Fruit fly (Drosophila melanogaster): ENCODE data around the gene Arp3.

Gene Arp3

DNA sequence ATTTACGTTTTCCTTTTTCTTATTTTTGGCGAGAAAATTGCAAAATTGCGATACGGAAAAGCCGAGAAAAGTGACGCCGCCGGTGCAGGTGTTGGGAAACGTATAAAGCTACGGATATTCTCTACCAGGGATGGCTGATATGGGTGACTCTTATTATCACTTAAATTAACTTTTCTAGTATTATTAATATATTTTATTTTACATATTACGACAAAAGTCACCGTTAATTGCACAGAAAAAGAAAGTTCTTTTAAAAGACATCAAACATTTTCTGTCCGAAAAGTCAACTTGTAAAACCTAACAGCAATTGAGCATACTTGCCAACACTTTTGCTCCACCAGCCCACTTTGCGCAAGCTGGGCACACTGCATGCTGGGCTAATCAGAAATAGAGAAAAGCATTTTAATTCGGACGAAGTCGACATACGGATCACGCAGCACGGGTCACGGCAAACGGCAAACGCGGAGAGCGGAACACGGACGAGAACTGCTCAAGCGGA, 12.1 kb upstream of the Arp3 start, which contains the start of the genes Cds and Uba2 (continued):
- peak; percentile 84 for TF ChIP-seq Hr39 (GFP tag; optimal IDR thresholded peaks at IDR 0.05)
- TF ChIP-seq ss (GFP tag; optimal IDR thresholded peaks at IDR 0.05) = peak in 1 of 2 experiments; percentile 85
- peak; percentile 81 for TF ChIP-seq dac (GFP tag; optimal IDR thresholded peaks at IDR 0.05)
- TF ChIP-seq CG3919 (GFP tag; optimal IDR thresholded peaks at IDR 0.05) = peak; percentile 90
- TF ChIP-seq Eip78C (GFP tag) = peak; percentile 89
- TF ChIP-seq Ets96B (tag; optimal IDR thresholded peaks at IDR 0.05) = peak; percentile 82
- TF ChIP-seq Lpt (GFP tag; optimal IDR thresholded peaks at IDR 0.05) = peak; percentile 79
- peak; percentile 81 for TF ChIP-seq Sox102F (GFP tag; optimal IDR thresholded peaks at IDR 0.05)
- TF ChIP-seq CG6808 (GFP tag; optimal IDR thresholded peaks at IDR 0.05) = no peak
- TF ChIP-seq svp (GFP tag) = peak; percentile 96
- TF ChIP-seq CG11294 (GFP tag; IDR thresholded peaks at IDR 0.05) = peak; percentile 84; the same call in 1 of the 2 replicates
- peak; percentile 35 for TF ChIP-seq fd59A (GFP tag; optimal IDR thresholded peaks at IDR 0.05)
- TF ChIP-seq Eip75B (GFP tag; optimal IDR thresholded peaks at IDR 0.05) = peak; percentile 82
- TF ChIP-seq CG10669 (GFP tag; optimal IDR thresholded peaks at IDR 0.05) = no peak
- TF ChIP-seq CG1621 (tag; optimal IDR thresholded peaks at IDR 0.05) = peak; percentile 85
- peak; percentile 94 for TF ChIP-seq CG10631 (GFP tag; optimal IDR thresholded peaks at IDR 0.05)
- no peak for TF ChIP-seq fkh (GFP tag; optimal IDR thresholded peaks at IDR 0.05)
- peak; percentile 87 for TF ChIP-seq CG3032 (tag; optimal IDR thresholded peaks at IDR 0.05)
- peak; percentile 90 for TF ChIP-seq CG32006 (GFP tag; optimal IDR thresholded peaks at IDR 0.05)
- peak; percentile 83 for TF ChIP-seq CG31627 (GFP tag; optimal IDR thresholded peaks at IDR 0.05)
- TF ChIP-seq esn (GFP tag; optimal IDR thresholded peaks at IDR 0.05) = peak; percentile 88
- TF ChIP-seq CG7368 (GFP tag; optimal IDR thresholded peaks at IDR 0.05) = peak; percentile 72
- TF ChIP-seq Ets21C (GFP tag; optimal IDR thresholded peaks at IDR 0.05) = peak; percentile 78
- TF ChIP-seq CG15336 (GFP tag; IDR thresholded peaks at IDR 0.05) = peak; percentile 86
- peak; percentile 78 for TF ChIP-seq topi (GFP tag; optimal IDR thresholded peaks at IDR 0.05)
- TF ChIP-seq Gug (GFP tag; IDR thresholded peaks at IDR 0.05) = peak; percentile 85
- TF ChIP-seq eg (GFP tag; IDR thresholded peaks at IDR 0.05) = peak; percentile 92
- no peak for TF ChIP-seq Met (GFP tag; optimal IDR thresholded peaks at IDR 0.05)
- TF ChIP-seq Eip93F (GFP tag; optimal IDR thresholded peaks at IDR 0.05) = peak; percentile 84
- TF ChIP-seq CG8119 (GFP tag; IDR thresholded peaks at IDR 0.05) = peak; percentile 83; the same call in 2 of the 3 replicates
- peak; percentile 74 for TF ChIP-seq fd85E (GFP tag; optimal IDR thresholded peaks at IDR 0.05)
- peak; percentile 81 for TF ChIP-seq CG11762 (GFP tag; optimal IDR thresholded peaks at IDR 0.05; ENCODE audit: insufficient read depth)
- TF ChIP-seq acj6 (GFP tag; optimal IDR thresholded peaks at IDR 0.05) = peak; percentile 92
- peak; percentile 90 for TF ChIP-seq Hr4 (GFP tag; optimal IDR thresholded peaks at IDR 0.05)
- peak; percentile 58 for TF ChIP-seq CG6854 (GFP tag; optimal IDR thresholded peaks at IDR 0.05)
- peak; percentile 83 for TF ChIP-seq CG6792 (GFP tag; optimal IDR thresholded peaks at IDR 0.05)
- peak; percentile 93 for TF ChIP-seq OdsH (GFP tag; optimal IDR thresholded peaks at IDR 0.05)

DNA sequence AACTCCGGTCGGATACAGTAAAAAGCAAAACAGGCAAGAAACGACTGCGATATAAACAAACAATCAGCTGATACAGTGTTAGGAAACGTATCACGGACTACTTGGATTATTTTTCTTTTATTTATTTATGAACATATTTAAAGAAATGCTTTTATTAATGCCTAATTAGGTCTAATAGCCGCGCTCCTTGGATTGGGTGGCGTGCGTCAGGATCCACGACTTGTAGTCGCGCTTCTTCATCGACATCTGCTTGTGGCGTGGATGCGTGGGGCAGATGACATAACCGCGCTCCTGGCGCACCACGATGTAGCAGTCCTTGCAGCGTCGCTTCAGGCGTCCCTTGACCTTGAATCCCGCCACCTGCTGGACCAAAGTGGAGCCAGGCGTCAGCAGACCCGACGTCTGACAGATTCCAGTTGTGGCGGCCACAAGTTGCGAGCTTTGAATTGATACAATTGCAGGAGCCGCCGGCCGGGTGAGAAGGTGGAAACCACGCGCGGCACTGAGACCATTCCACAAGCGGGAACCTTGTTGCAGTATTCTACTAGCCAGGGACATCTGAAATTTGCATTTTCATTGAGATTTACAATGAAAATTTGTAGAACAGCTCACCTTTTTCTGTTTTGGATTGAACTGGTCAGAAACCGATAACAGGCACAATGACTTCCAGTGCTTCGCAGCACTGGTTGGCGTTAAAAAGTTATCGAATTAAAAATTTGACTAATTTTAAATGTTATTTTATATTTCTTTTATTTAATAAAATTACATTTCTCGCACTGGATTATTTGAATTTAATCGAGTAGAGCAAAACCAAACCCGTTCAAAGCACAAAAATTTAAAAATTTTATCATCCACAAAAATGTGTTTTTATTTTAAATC, 9.0 kb upstream of the Arp3 start, which contains the start of the genes CG7550 and mRpL36:
TSS of gene CG7550 (minus strand) at position 51 of the 879 bp plus-strand sequence.
TSS of gene mRpL36 (minus strand) at position 652 of the 879 bp plus-strand sequence.
- peak; percentile 24 for TF ChIP-seq vri (GFP tag; optimal IDR thresholded peaks at IDR 0.05)
- no peak for TF ChIP-seq spab (GFP tag; optimal IDR thresholded peaks at IDR 0.05)
- TF ChIP-seq esn (GFP tag; optimal IDR thresholded peaks at IDR 0.05) = peak; percentile 49
- peak; percentile 37 for TF ChIP-seq fkh (GFP tag; optimal IDR thresholded peaks at IDR 0.05)
- TF ChIP-seq CG34406 (GFP tag; optimal IDR thresholded peaks at IDR 0.05) = no peak

All from whole organism, prepupa.